Fruit fly (Drosophila melanogaster) whole organism: ENCODE results near the gene CG14657.

Experiments used
- pan ChIP-seq: fragments of >200 bp; optimal IDR thresholded peaks from 2 replicates; lab custom pipeline; 2017
- usp ChIP-seq: fragments of >200 bp; optimal IDR thresholded peaks from 2 replicates; lab custom pipeline; 2017; ENCODE audit warnings: missing biosample characterization, missing genetic modification characterization, mixed read lengths

dm6 chr3R:4811124-4811935 lies 9.9 kb downstream of the CG14657 start, which contains the start of gene Gmppb:
- TF ChIP-seq usp (no peak), pan (lab: Kevin White, UChicago) (no peak)
